Worm (Caenorhabditis elegans) whole organism, young adult: ENCODE measurements around the gene frpr-10.
A peak's percentile ranks its signal among the peaks of the same experiment; 100 is the strongest.

Experiments used
- D2030.7 ChIP-seq: fragments of 200-800 bp; sonication (Bioruptor generic); IDR thresholded peaks from 2 replicates; pipeline ENCODE4 v1.3.6; 2022; ENCODE audit warnings: missing genetic modification reagents, missing genetic modification characterization, missing compliant biosample characterization
- F22D6.2 ChIP-seq: sonication (generic microtip); optimal IDR thresholded peaks from 2 replicates; lab custom pipeline; 2016; ENCODE audit warnings: mild to moderate bottlenecking, missing genetic modification characterization, missing compliant biosample characterization
- F23B12.7 ChIP-seq: sonication (generic microtip); optimal IDR thresholded peaks from 2 replicates; lab custom pipeline; 2017; ENCODE audit warnings: missing genetic modification characterization, mild to moderate bottlenecking, missing compliant biosample characterization, antibody characterized with exemption, moderate library complexity; ENCODE audit not compliant: insufficient read depth
- F33H1.4 ChIP-seq: fragments of 200-800 bp; sonication (Bioruptor generic); IDR thresholded peaks from 2 replicates; pipeline ENCODE4 v1.3.6; 2022; ENCODE audit warnings: missing genetic modification reagents, missing genetic modification characterization, missing compliant biosample characterization
- F39B2.1 ChIP-seq: fragments of 200-800 bp; sonication (Bioruptor generic); IDR thresholded peaks from 2 replicates; pipeline ENCODE4 v1.3.6; 2022; ENCODE audit warnings: missing genetic modification reagents, missing genetic modification characterization, missing compliant biosample characterization
- F49E8.2 ChIP-seq: sonication (generic microtip); optimal IDR thresholded peaks from 3 replicates; lab custom pipeline; 2017; ENCODE audit warnings: missing genetic modification characterization, mild to moderate bottlenecking, missing compliant biosample characterization, antibody characterized with exemption, moderate library complexity; ENCODE audit not compliant: insufficient read depth
- F52B5.7 ChIP-seq: sonication (generic microtip); optimal IDR thresholded peaks from 2 replicates; lab custom pipeline; 2016; ENCODE audit warnings: mild to moderate bottlenecking, missing genetic modification characterization, missing compliant biosample characterization
- K11D2.4 ChIP-seq: fragments of 200-800 bp; sonication (Bioruptor generic); IDR thresholded peaks from 2 replicates; pipeline ENCODE4 v1.3.6; 2022; ENCODE audit warnings: missing genetic modification reagents, missing genetic modification characterization, missing compliant biosample characterization
- T07F8.4 ChIP-seq: sonication (generic microtip); optimal IDR thresholded peaks from 2 replicates; lab custom pipeline; 2016; ENCODE audit warnings: mild to moderate bottlenecking, missing genetic modification characterization, moderate library complexity, missing compliant biosample characterization
- T26A5.8 ChIP-seq: sonication (generic microtip); optimal IDR thresholded peaks from 2 replicates; lab custom pipeline; 2016; ENCODE audit warnings: missing genetic modification characterization, missing compliant biosample characterization
- Y53G8AR.9 ChIP-seq: fragments of 200-800 bp; sonication (Bioruptor generic); conservative IDR thresholded peaks from 2 replicates; pipeline ENCODE4 v1.3.6; 2022; ENCODE audit warnings: missing genetic modification reagents, missing genetic modification characterization, missing compliant biosample characterization
- Y56A3A.18 ChIP-seq: fragments of 200-800 bp; sonication (Bioruptor generic); IDR thresholded peaks from 2 replicates; pipeline ENCODE4 v1.3.6; 2022; ENCODE audit warnings: missing genetic modification reagents, missing genetic modification characterization, missing compliant biosample characterization
- ZK185.1 ChIP-seq: sonication (generic microtip); optimal IDR thresholded peaks from 2 replicates; lab custom pipeline; 2016; ENCODE audit warnings: mild to moderate bottlenecking, missing genetic modification characterization, missing compliant biosample characterization; ENCODE audit not compliant: poor library complexity, severe bottlenecking
- aptf-2 ChIP-seq: fragments of 200-800 bp; sonication (Bioruptor generic); conservative IDR thresholded peaks from 2 replicates; pipeline ENCODE4 v1.3.6; 2022; ENCODE audit warnings: missing genetic modification reagents, missing genetic modification characterization, missing compliant biosample characterization
- aptf-3 ChIP-seq: fragments of 200-800 bp; sonication (Bioruptor generic); IDR thresholded peaks from 2 replicates; pipeline ENCODE4 v1.3.6; 2022; ENCODE audit warnings: missing genetic modification characterization, missing compliant biosample characterization
- attf-6 ChIP-seq: fragments of 200-800 bp; sonication (Bioruptor generic); IDR thresholded peaks from 2 replicates; pipeline ENCODE4 v1.3.6; 2022; ENCODE audit warnings: missing genetic modification reagents, missing genetic modification characterization, missing compliant biosample characterization
- cebp-2 ChIP-seq: fragments of 200-800 bp; sonication (Bioruptor generic); IDR thresholded peaks from 2 replicates; pipeline ENCODE4 v1.3.6; 2022; ENCODE audit warnings: missing genetic modification characterization, missing compliant biosample characterization
- ceh-100 ChIP-seq: fragments of 200-800 bp; sonication (Bioruptor generic); IDR thresholded peaks from 2 replicates; pipeline ENCODE4 v1.3.6; 2022; ENCODE audit warnings: missing genetic modification reagents, missing genetic modification characterization, missing compliant biosample characterization
- dpff-1 ChIP-seq: sonication (generic microtip); optimal IDR thresholded peaks from 2 replicates; lab custom pipeline; 2017; ENCODE audit warnings: mild to moderate bottlenecking, missing genetic modification characterization, missing compliant biosample characterization
- ets-4 ChIP-seq: fragments of 200-800 bp; sonication (Bioruptor generic); optimal IDR thresholded peaks from 2 replicates; lab custom pipeline; 2018; ENCODE audit warnings: mild to moderate bottlenecking, missing genetic modification characterization, missing compliant biosample characterization
- hlh-12 ChIP-seq: sonication (generic microtip); optimal IDR thresholded peaks from 2 replicates; lab custom pipeline; 2016; ENCODE audit warnings: missing genetic modification characterization, missing compliant biosample characterization
- lin-54 ChIP-seq: fragments of 200-800 bp; sonication (Bioruptor generic); optimal IDR thresholded peaks from 2 replicates; lab custom pipeline; 2018; ENCODE audit warnings: mild to moderate bottlenecking, missing genetic modification characterization, missing compliant biosample characterization
- lir-1 ChIP-seq: fragments of 200-800 bp; sonication (Bioruptor generic); conservative IDR thresholded peaks from 2 replicates; pipeline ENCODE4 v1.3.6; 2022; ENCODE audit warnings: missing genetic modification reagents, missing genetic modification characterization, missing compliant biosample characterization
- lsl-1 ChIP-seq: fragments of 200-800 bp; sonication (Bioruptor generic); optimal IDR thresholded peaks from 2 replicates; lab custom pipeline; 2018; ENCODE audit warnings: mild to moderate bottlenecking, missing genetic modification characterization, moderate library complexity, missing compliant biosample characterization
- nfya-1 ChIP-seq: sonication (generic microtip); optimal IDR thresholded peaks from 2 replicates; lab custom pipeline; 2017; ENCODE audit warnings: antibody characterized with exemption, missing compliant biosample characterization, missing genetic modification characterization, borderline replicate concordance; ENCODE audit not compliant: insufficient read depth
- snpc-1.1 ChIP-seq: sonication (generic microtip); optimal IDR thresholded peaks from 2 replicates; lab custom pipeline; 2017; ENCODE audit warnings: missing genetic modification characterization, mild to moderate bottlenecking, missing compliant biosample characterization, antibody characterized with exemption, moderate library complexity, missing genotype, missing genetic modification reagents; ENCODE audit not compliant: insufficient read depth
- somi-1 ChIP-seq: fragments of 200-800 bp; sonication (Bioruptor generic); optimal IDR thresholded peaks from 2 replicates; lab custom pipeline; 2018; ENCODE audit warnings: mild to moderate bottlenecking, missing genetic modification characterization, missing compliant biosample characterization
- tlf-1 ChIP-seq: fragments of 200-800 bp; sonication (Bioruptor generic); optimal IDR thresholded peaks from 2 replicates; lab custom pipeline; 2018; ENCODE audit warnings: mild to moderate bottlenecking, missing genetic modification characterization, missing compliant biosample characterization
- ztf-22 ChIP-seq: fragments of 200-800 bp; sonication (Bioruptor generic); optimal IDR thresholded peaks from 2 replicates; lab custom pipeline; 2018; ENCODE audit warnings: mild to moderate bottlenecking, missing genetic modification characterization, moderate library complexity, missing compliant biosample characterization
- ztf-26 ChIP-seq: sonication (generic microtip); optimal IDR thresholded peaks from 2 replicates; lab custom pipeline; 2017; ENCODE audit warnings: missing genetic modification characterization, missing compliant biosample characterization

The frpr-10 gene

DNA sequence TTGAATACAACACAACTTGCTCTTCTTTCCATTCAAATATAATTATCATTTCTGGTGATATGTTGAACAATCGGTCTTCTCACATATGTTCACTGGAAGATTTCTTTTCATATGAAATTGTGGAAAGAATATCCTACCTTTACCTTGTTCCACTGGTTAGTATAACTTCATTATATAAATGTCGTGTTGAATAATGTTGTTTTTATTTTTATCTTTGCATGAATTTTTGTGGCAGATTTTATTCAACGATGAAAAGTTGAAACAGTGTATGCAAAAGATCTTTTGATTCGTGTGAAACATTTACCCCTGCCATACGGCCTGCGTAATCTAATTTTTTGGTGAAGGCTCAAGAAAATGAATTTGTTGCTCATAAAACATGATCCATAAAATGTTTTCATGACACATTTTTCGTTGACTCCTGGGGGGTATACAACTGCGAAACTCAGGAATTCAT lies 4.3 kb downstream of the frpr-10 start (continued):
- TF ChIP-seq attf-6 (GFP tag; lab: Robert Waterston, UW) (peak; percentile 75), dpff-1 (peak; percentile 79), Y53G8AR.9 (GFP tag; lab: Robert Waterston, UW) (peak; percentile 86), Y56A3A.18 (GFP tag; lab: Robert Waterston, UW) (no peak), snpc-1.1 (peak; percentile 60), T07F8.4 (tag; lab: Kevin White, UChicago) (peak; percentile 20), tlf-1 (GFP tag; lab: Kevin White, UChicago) (peak; percentile 73)

- TF ChIP-seq F22D6.2 (tag; lab: Kevin White, UChicago) = no peak
- TF ChIP-seq T26A5.8 (tag; lab: Kevin White, UChicago) = no peak
- TF ChIP-seq F23B12.7 (tag; lab: Kevin White, UChicago) = no peak
- TF ChIP-seq ztf-22 (GFP tag; lab: Kevin White, UChicago) = no peak
- no peak for TF ChIP-seq F39B2.1 (GFP tag; lab: Robert Waterston, UW)
- TF ChIP-seq snpc-1.1 = no peak
- TF ChIP-seq lsl-1 (GFP tag; lab: Kevin White, UChicago) = no peak
- TF ChIP-seq F49E8.2 (tag; lab: Kevin White, UChicago) = no peak
- TF ChIP-seq aptf-2 = no peak
- no peak for TF ChIP-seq lir-1 (GFP tag; lab: Robert Waterston, UW)
- no peak for TF ChIP-seq cebp-2 (GFP tag; lab: Robert Waterston, UW)
These were observed 9.4 kb downstream of the frpr-10 start, which contains the start of gene F57H12.5 for ce11 chrIV:7967006-7967405. Gene F57H12.5 (plus strand): TSS chrIV:7967306.

- TF ChIP-seq lin-54 (GFP tag; lab: Kevin White, UChicago) (no peak), ZK185.1 (no peak), hlh-12 (tag; lab: Kevin White, UChicago) (no peak), F49E8.2 (tag; lab: Kevin White, UChicago) (no peak), ztf-22 (GFP tag; lab: Kevin White, UChicago) (no peak), F52B5.7 (no peak), somi-1 (GFP tag; lab: Kevin White, UChicago) (no peak), ztf-26 (no peak), ets-4 (GFP tag; lab: Kevin White, UChicago) (no peak), K11D2.4 (GFP tag; lab: Robert Waterston, UW) (no peak), F33H1.4 (GFP tag; lab: Robert Waterston, UW) (no peak), nfya-1 (tag; lab: Kevin White, UChicago) (no peak), ceh-100 (GFP tag; lab: Robert Waterston, UW) (no peak)
These were observed 18.6 kb downstream of the frpr-10 start, which contains the start of gene F57H12.6 for ce11 chrIV:7976210-7976609. Gene F57H12.6 (minus strand): TSS chrIV:7976310.

- no peak for TF ChIP-seq D2030.7 (GFP tag; lab: Robert Waterston, UW)
- TF ChIP-seq, all 124 proteins: peak for 0
These were observed 19.9 kb downstream of the frpr-10 start, which contains the start of gene ora-1 for ce11 chrIV:7977452-7977940. Gene ora-1 (plus strand): TSS chrIV:7977890.

DNA sequence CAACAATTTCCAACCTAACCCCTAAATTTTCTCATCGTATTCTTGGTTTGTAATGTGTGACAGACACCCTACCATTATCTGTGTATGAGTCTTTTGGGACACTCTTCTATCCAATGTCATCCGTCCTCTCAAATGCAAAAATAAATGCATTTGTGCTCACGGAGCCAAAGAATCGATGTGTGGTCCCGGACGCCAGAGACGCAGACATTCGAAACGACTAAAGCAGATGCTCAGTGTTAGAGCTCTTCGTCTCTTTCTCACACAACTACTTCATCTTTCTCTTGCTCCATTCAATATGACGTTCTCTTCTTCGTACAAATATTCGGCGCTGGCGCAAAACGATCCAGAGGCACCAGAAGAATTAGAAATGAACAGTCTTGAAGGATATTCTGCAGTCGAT lies 22.0 kb downstream of the frpr-10 start, which contains the start of gene unc-24:
Gene unc-24, plus strand, starts transcription at position 283 of the 400 bp plus-strand sequence.
- TF ChIP-seq aptf-3 (GFP tag; lab: Robert Waterston, UW) (no peak), F23B12.7 (tag; lab: Kevin White, UChicago) (no peak)
